Worm (Caenorhabditis elegans) whole organism, L2 larva: ENCODE data around the gene Y54E2A.5.
A peak's percentile ranks its signal among the peaks of the same experiment; 100 is the strongest.

Experiments
- alr-1 ChIP-seq: fragments of 150-350 bp; optimal IDR thresholded peaks from 2 replicates; lab custom pipeline; 2014; ENCODE audit warnings: missing biosample characterization, missing genetic modification characterization
- blmp-1 ChIP-seq: sonication (generic microtip); optimal IDR thresholded peaks from 2 replicates; lab custom pipeline; 2017; ENCODE audit warnings: missing genetic modification characterization, mild to moderate bottlenecking, missing compliant biosample characterization, antibody characterized with exemption, moderate library complexity; ENCODE audit not compliant: insufficient read depth
- ceh-82 ChIP-seq: fragments of 150-350 bp; optimal IDR thresholded peaks from 2 replicates; lab custom pipeline; 2014; ENCODE audit warnings: missing biosample characterization, missing genetic modification characterization
- elt-1 ChIP-seq: fragments of 150-350 bp; optimal IDR thresholded peaks from 2 replicates; lab custom pipeline; 2014; ENCODE audit warnings: missing biosample characterization, missing genetic modification characterization
- lin-13 ChIP-seq: fragments of 150-350 bp; optimal IDR thresholded peaks from 2 replicates; lab custom pipeline; 2014; ENCODE audit warnings: missing biosample characterization, missing genetic modification reagents, missing genetic modification characterization
- lin-39 ChIP-seq: fragments of 150-350 bp; optimal IDR thresholded peaks from 2 replicates; lab custom pipeline; 2014; ENCODE audit warnings: missing biosample characterization, missing genetic modification reagents, missing genetic modification characterization
- lsy-2 ChIP-seq, 2 experiments: fragments of 150-350 bp in 1 of 2; sonication (generic microtip) in 1 of 2; optimal IDR thresholded peaks; 2 replicates each; lab custom pipeline; 2014 to 2017; ENCODE audit warnings: missing biosample characterization in 2 of 2, missing genetic modification characterization in 2 of 2
- nhr-12 ChIP-seq: fragments of 150-350 bp; optimal IDR thresholded peaks from 2 replicates; lab custom pipeline; 2014; ENCODE audit warnings: missing biosample characterization, missing genetic modification characterization
- nhr-21 ChIP-seq: fragments of 150-350 bp; optimal IDR thresholded peaks from 2 replicates; lab custom pipeline; 2014; ENCODE audit warnings: missing biosample characterization, missing genetic modification characterization
- nhr-77 ChIP-seq: fragments of 150-350 bp; optimal IDR thresholded peaks from 2 replicates; lab custom pipeline; 2014; ENCODE audit warnings: missing biosample characterization, missing genetic modification characterization
- zag-1 ChIP-seq: fragments of 150-350 bp; optimal IDR thresholded peaks from 2 replicates; lab custom pipeline; 2014; ENCODE audit warnings: missing biosample characterization, missing genetic modification characterization

DNA sequence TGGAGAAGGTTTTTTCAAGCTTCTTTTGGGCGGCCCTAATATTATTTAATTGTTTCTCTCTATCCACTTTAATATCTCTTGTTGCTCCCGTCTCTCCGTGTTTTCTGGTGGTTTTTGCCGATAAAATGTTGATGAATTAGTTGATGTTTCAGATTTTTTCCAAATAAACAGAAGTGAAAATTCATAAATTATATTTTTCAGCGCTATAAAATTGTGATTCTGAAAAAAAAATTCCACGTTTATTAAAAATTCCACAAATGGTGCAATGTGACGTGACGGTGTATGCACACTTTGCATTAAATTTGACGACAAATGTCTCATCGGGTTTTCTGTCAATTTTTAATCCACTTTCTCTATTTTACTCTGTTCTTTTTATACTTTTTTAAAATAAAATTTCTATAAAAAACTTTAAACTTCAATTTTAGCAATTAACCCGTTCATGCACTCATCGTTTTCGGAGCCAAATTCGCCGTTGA lies 40.5 kb upstream of the Y54E2A.5 start, which contains the start of gene tbc-20:
- peak in 1 of 2 experiments; percentile 54 for TF ChIP-seq lsy-2 (tag; optimal IDR thresholded peaks at IDR 0.05; lab: Kevin White, UChicago)
- no peak for TF ChIP-seq elt-1
- TF ChIP-seq alr-1 (tag; lab: Kevin White, UChicago), result no peak
- TF ChIP-seq lin-39 (tag; lab: Kevin White, UChicago), result no peak
- peak; percentile 20 for TF ChIP-seq lin-13
- no peak for TF ChIP-seq ceh-82 (tag; lab: Kevin White, UChicago)
- TF ChIP-seq blmp-1, result no peak
- TF ChIP-seq nhr-77 (tag; lab: Kevin White, UChicago), result peak; percentile 25
- TF ChIP-seq nhr-12, result no peak
- no peak for TF ChIP-seq zag-1 (tag; lab: Kevin White, UChicago)
- TF ChIP-seq nhr-21, result no peak
